Worm (Caenorhabditis elegans) whole organism, L2 larva: ENCODE measurements around the gene C04G2.10.

Experiments used
- C34F6.9 ChIP-seq: fragments of 150-350 bp; optimal IDR thresholded peaks from 2 replicates; lab custom pipeline; 2014; ENCODE audit warnings: missing biosample characterization, missing genetic modification characterization
- F13H6.1 ChIP-seq: sonication (generic microtip); optimal IDR thresholded peaks from 2 replicates; lab custom pipeline; 2016; ENCODE audit warnings: missing genetic modification characterization, missing compliant biosample characterization
- R02D3.7 ChIP-seq: fragments of 150-350 bp; optimal IDR thresholded peaks from 2 replicates; lab custom pipeline; 2014; ENCODE audit warnings: missing biosample characterization, missing genetic modification characterization
- Y55F3AM.14 ChIP-seq: fragments of 200-800 bp; sonication (Bioruptor generic); optimal IDR thresholded peaks from 2 replicates; lab custom pipeline; 2018; ENCODE audit warnings: mild to moderate bottlenecking, missing genetic modification characterization, missing compliant biosample characterization
- ZK546.5 ChIP-seq: sonication (generic microtip); optimal IDR thresholded peaks from 2 replicates; lab custom pipeline; 2017; ENCODE audit warnings: missing biosample characterization, missing genetic modification characterization
- alr-1 ChIP-seq: fragments of 150-350 bp; optimal IDR thresholded peaks from 2 replicates; lab custom pipeline; 2014; ENCODE audit warnings: missing biosample characterization, missing genetic modification characterization
- aly-2 ChIP-seq: fragments of 150-350 bp; optimal IDR thresholded peaks from 2 replicates; lab custom pipeline; 2014; ENCODE audit warnings: missing biosample characterization, missing genetic modification characterization
- ama-1 ChIP-seq: fragments of 150-350 bp; optimal IDR thresholded peaks from 2 replicates; lab custom pipeline; 2018; ENCODE audit warnings: inconsistent platforms
- blmp-1 ChIP-seq: sonication (generic microtip); optimal IDR thresholded peaks from 2 replicates; lab custom pipeline; 2017; ENCODE audit warnings: missing genetic modification characterization, mild to moderate bottlenecking, missing compliant biosample characterization, antibody characterized with exemption, moderate library complexity; ENCODE audit not compliant: insufficient read depth
- ceh-16 ChIP-seq: fragments of 150-350 bp; optimal IDR thresholded peaks from 2 replicates; lab custom pipeline; 2014; ENCODE audit warnings: missing biosample characterization, missing genetic modification characterization
- ceh-82 ChIP-seq: fragments of 150-350 bp; optimal IDR thresholded peaks from 2 replicates; lab custom pipeline; 2014; ENCODE audit warnings: missing biosample characterization, missing genetic modification characterization
- crh-2 ChIP-seq: sonication (generic microtip); optimal IDR thresholded peaks from 2 replicates; lab custom pipeline; 2017; ENCODE audit warnings: missing biosample characterization, missing genetic modification characterization
- dmd-4 ChIP-seq: sonication (generic microtip); optimal IDR thresholded peaks from 2 replicates; lab custom pipeline; 2017; ENCODE audit warnings: missing biosample characterization, missing genetic modification characterization
- egl-27 ChIP-seq: sonication (generic microtip); optimal IDR thresholded peaks from 3 replicates; lab custom pipeline; 2017; ENCODE audit warnings: missing biosample characterization, missing genetic modification reagents, missing genetic modification characterization
- elt-1 ChIP-seq: fragments of 150-350 bp; optimal IDR thresholded peaks from 2 replicates; lab custom pipeline; 2014; ENCODE audit warnings: missing biosample characterization, missing genetic modification characterization
- elt-3 ChIP-seq: sonication (generic microtip); optimal IDR thresholded peaks from 2 replicates; lab custom pipeline; 2017; ENCODE audit warnings: missing biosample characterization, missing genetic modification characterization
- fos-1 ChIP-seq: fragments of 150-350 bp; optimal IDR thresholded peaks from 2 replicates; lab custom pipeline; 2014; ENCODE audit warnings: missing biosample characterization, missing genetic modification characterization
- gmeb-1 ChIP-seq: fragments of 150-350 bp; optimal IDR thresholded peaks from 2 replicates; lab custom pipeline; 2014; ENCODE audit warnings: missing biosample characterization, missing genetic modification characterization
- lin-11 ChIP-seq: fragments of 150-350 bp; sonication (generic microtip); optimal IDR thresholded peaks from 2 replicates; lab custom pipeline; 2014; ENCODE audit warnings: missing biosample characterization, missing genetic modification characterization, inconsistent platforms, mixed read lengths
- lin-13 ChIP-seq: fragments of 150-350 bp; optimal IDR thresholded peaks from 2 replicates; lab custom pipeline; 2014; ENCODE audit warnings: missing biosample characterization, missing genetic modification reagents, missing genetic modification characterization
- lin-39 ChIP-seq: fragments of 150-350 bp; optimal IDR thresholded peaks from 2 replicates; lab custom pipeline; 2014; ENCODE audit warnings: missing biosample characterization, missing genetic modification reagents, missing genetic modification characterization
- lsy-2 ChIP-seq, 2 experiments: fragments of 150-350 bp in 1 of 2; sonication (generic microtip) in 1 of 2; optimal IDR thresholded peaks; 2 replicates each; lab custom pipeline; 2014 to 2017; ENCODE audit warnings: missing biosample characterization in 2 of 2, missing genetic modification characterization in 2 of 2
- mab-5 ChIP-seq: fragments of 150-350 bp; optimal IDR thresholded peaks from 2 replicates; lab custom pipeline; 2014; ENCODE audit warnings: missing biosample characterization, missing genetic modification characterization
- mbf-1 ChIP-seq: sonication (generic microtip); optimal IDR thresholded peaks from 2 replicates; lab custom pipeline; 2017; ENCODE audit warnings: missing biosample characterization, missing genetic modification characterization
- mdl-1 ChIP-seq, 2 experiments: fragments of 150-350 bp in 1 of 2; sonication (generic microtip) in 1 of 2; optimal IDR thresholded peaks; 2 replicates each; lab custom pipeline; 2017; ENCODE audit warnings: missing biosample characterization in 2 of 2, missing genetic modification characterization in 2 of 2
- nhr-10 ChIP-seq: sonication (generic microtip); optimal IDR thresholded peaks from 2 replicates; lab custom pipeline; 2017; ENCODE audit warnings: missing biosample characterization, missing genetic modification characterization
- nhr-11 ChIP-seq: fragments of 150-350 bp; optimal IDR thresholded peaks from 2 replicates; lab custom pipeline; 2014; ENCODE audit warnings: missing biosample characterization, missing genetic modification characterization
- nhr-12 ChIP-seq: fragments of 150-350 bp; optimal IDR thresholded peaks from 2 replicates; lab custom pipeline; 2014; ENCODE audit warnings: missing biosample characterization, missing genetic modification characterization
- nhr-129 ChIP-seq: fragments of 150-350 bp; optimal IDR thresholded peaks from 2 replicates; lab custom pipeline; 2014; ENCODE audit warnings: missing biosample characterization, missing genetic modification characterization
- nhr-21 ChIP-seq: fragments of 150-350 bp; optimal IDR thresholded peaks from 2 replicates; lab custom pipeline; 2014; ENCODE audit warnings: missing biosample characterization, missing genetic modification characterization
- nhr-23 ChIP-seq: fragments of 150-350 bp; optimal IDR thresholded peaks from 2 replicates; lab custom pipeline; 2014; ENCODE audit warnings: missing biosample characterization, missing genetic modification reagents, missing genetic modification characterization
- nhr-237 ChIP-seq: fragments of 150-350 bp; optimal IDR thresholded peaks from 2 replicates; lab custom pipeline; 2014; ENCODE audit warnings: missing biosample characterization, missing genetic modification characterization
- nhr-25 ChIP-seq: fragments of 150-350 bp; sonication (generic microtip); optimal IDR thresholded peaks from 3 replicates; lab custom pipeline; 2014; ENCODE audit warnings: missing biosample characterization, missing genetic modification characterization
- nhr-6 ChIP-seq: fragments of 150-350 bp; optimal IDR thresholded peaks from 2 replicates; lab custom pipeline; 2014; ENCODE audit warnings: missing biosample characterization, missing genetic modification characterization
- nhr-77 ChIP-seq: fragments of 150-350 bp; optimal IDR thresholded peaks from 2 replicates; lab custom pipeline; 2014; ENCODE audit warnings: missing biosample characterization, missing genetic modification characterization
- peb-1 ChIP-seq: fragments of 150-350 bp; optimal IDR thresholded peaks from 2 replicates; lab custom pipeline; 2014; ENCODE audit warnings: missing biosample characterization, missing genetic modification characterization
- sem-4 ChIP-seq: fragments of 150-350 bp; optimal IDR thresholded peaks from 2 replicates; lab custom pipeline; 2014; ENCODE audit warnings: missing biosample characterization, missing genetic modification reagents, missing genetic modification characterization
- skn-1 ChIP-seq: sonication (generic microtip); optimal IDR thresholded peaks from 2 replicates; lab custom pipeline; 2017; ENCODE audit warnings: missing biosample characterization, missing genetic modification characterization
- sma-3 ChIP-seq: sonication (generic microtip); optimal IDR thresholded peaks from 2 replicates; lab custom pipeline; 2016; ENCODE audit warnings: missing genetic modification reagents, missing genetic modification characterization, missing compliant biosample characterization
- sma-9 ChIP-seq, 2 experiments: fragments of 150-350 bp in 1 of 2; sonication (generic microtip) in 1 of 2; optimal IDR thresholded peaks; 2 replicates each; lab custom pipeline; 2014 to 2016; ENCODE audit warnings: missing genetic modification characterization in 2 of 2, mild to moderate bottlenecking in 1 of 2, missing biosample characterization in 1 of 2, missing compliant biosample characterization in 1 of 2, missing genetic modification reagents in 1 of 2, moderate library complexity in 1 of 2
- snpc-4 ChIP-seq: fragments of 150-350 bp; optimal IDR thresholded peaks from 2 replicates; lab custom pipeline; 2014; ENCODE audit warnings: missing biosample characterization, missing genetic modification characterization
- unc-39 ChIP-seq: fragments of 150-350 bp; optimal IDR thresholded peaks from 2 replicates; lab custom pipeline; 2014; ENCODE audit warnings: missing biosample characterization, missing genetic modification characterization
- unc-55 ChIP-seq: fragments of 150-350 bp; sonication (generic microtip); optimal IDR thresholded peaks from 3 replicates; lab custom pipeline; 2014; ENCODE audit warnings: missing biosample characterization, missing genetic modification reagents, missing genetic modification characterization
- unc-62 ChIP-seq: fragments of 150-350 bp; optimal IDR thresholded peaks from 2 replicates; lab custom pipeline; 2014; ENCODE audit warnings: missing biosample characterization, missing genetic modification reagents, missing genetic modification characterization
- zag-1 ChIP-seq: fragments of 150-350 bp; optimal IDR thresholded peaks from 2 replicates; lab custom pipeline; 2014; ENCODE audit warnings: missing biosample characterization, missing genetic modification characterization
- ztf-1 ChIP-seq: fragments of 200-800 bp; sonication (Bioruptor generic); conservative IDR thresholded peaks from 2 replicates; pipeline ENCODE4 v1.3.6; 2022; ENCODE audit warnings: missing genetic modification characterization, missing compliant biosample characterization
- ztf-11 ChIP-seq: sonication (generic microtip); optimal IDR thresholded peaks from 2 replicates; lab custom pipeline; 2017; ENCODE audit warnings: missing biosample characterization, missing genetic modification characterization
- ztf-4 ChIP-seq: fragments of 150-350 bp; optimal IDR thresholded peaks from 2 replicates; lab custom pipeline; 2014; ENCODE audit warnings: missing biosample characterization, missing genetic modification characterization

Gene C04G2.10

ce11 chrIV:10150552-10151004 lies 35.3 kb downstream of the C04G2.10 start, which contains the start of gene tsp-12:
TSS of gene tsp-12 (minus strand) at chrIV:10150602.
- TF ChIP-seq ztf-4 (tag; lab: Kevin White, UChicago) = no peak
- TF ChIP-seq ceh-16 (tag; lab: Kevin White, UChicago) = no peak
- TF ChIP-seq snpc-4 (tag; lab: Kevin White, UChicago) = no peak
- no peak for TF ChIP-seq nhr-129 (tag; lab: Kevin White, UChicago)
- no peak for TF ChIP-seq nhr-25 (tag; lab: Kevin White, UChicago)
- TF ChIP-seq fos-1 (tag; lab: Kevin White, UChicago) = no peak
- peak; percentile 51 for TF ChIP-seq F13H6.1
- TF ChIP-seq C34F6.9 (tag; lab: Kevin White, UChicago) = peak; percentile 2
- peak; percentile 23 for TF ChIP-seq lin-13 (GFP tag; lab: Kevin White, UChicago)
- TF ChIP-seq gmeb-1 (tag; lab: Kevin White, UChicago) = no peak
- no peak for TF ChIP-seq dmd-4 (tag; lab: Kevin White, UChicago)
- TF ChIP-seq nhr-21 (tag; lab: Kevin White, UChicago) = no peak

- no peak for TF ChIP-seq elt-3 (tag; lab: Kevin White, UChicago)
- TF ChIP-seq lin-13 (GFP tag; lab: Kevin White, UChicago) = peak; percentile 57
- no peak for TF ChIP-seq alr-1
- no peak for TF ChIP-seq unc-62 (GFP tag; lab: Kevin White, UChicago)
- TF ChIP-seq ztf-1 (GFP tag; lab: Robert Waterston, UW) = no peak
- no peak for TF ChIP-seq snpc-4 (tag; lab: Kevin White, UChicago)
- TF ChIP-seq nhr-12 (tag; lab: Kevin White, UChicago) = no peak
- TF ChIP-seq peb-1 (tag; lab: Kevin White, UChicago) = no peak
- TF ChIP-seq skn-1 (tag; lab: Kevin White, UChicago) = no peak
- TF ChIP-seq crh-2 (tag; lab: Kevin White, UChicago) = peak; percentile 97
- TF ChIP-seq ceh-16 (tag; lab: Kevin White, UChicago) = no peak
- no peak for TF ChIP-seq ama-1 (lab: Kevin White, UChicago)
- no peak for TF ChIP-seq R02D3.7
- TF ChIP-seq mab-5 (tag; lab: Kevin White, UChicago) = no peak
- no peak for TF ChIP-seq zag-1
- TF ChIP-seq dmd-4 (tag; lab: Kevin White, UChicago) = no peak
- no peak for TF ChIP-seq Y55F3AM.14 (GFP tag; lab: Kevin White, UChicago)
- TF ChIP-seq nhr-129 (tag; lab: Kevin White, UChicago) = peak; percentile 43
- no peak for TF ChIP-seq aly-2
- TF ChIP-seq sma-9 (GFP tag; optimal IDR thresholded peaks at IDR 0.05; lab: Kevin White, UChicago) = peak; percentile 69
- TF ChIP-seq sma-9 (tag; optimal IDR thresholded peaks at IDR 0.05; lab: Kevin White, UChicago) = no peak
- TF ChIP-seq nhr-77 (tag; lab: Kevin White, UChicago) = no peak
- TF ChIP-seq nhr-21 (tag; lab: Kevin White, UChicago) = no peak
- peak; percentile 58 for TF ChIP-seq gmeb-1 (tag; lab: Kevin White, UChicago)
- peak; percentile 5 for TF ChIP-seq fos-1 (tag; lab: Kevin White, UChicago)
- TF ChIP-seq ztf-4 (tag; lab: Kevin White, UChicago) = no peak
- TF ChIP-seq egl-27 (tag; lab: Kevin White, UChicago) = no peak
- TF ChIP-seq lsy-2 (tag; optimal IDR thresholded peaks at IDR 0.05; lab: Kevin White, UChicago) = peak; percentile 78 to 96
- no peak for TF ChIP-seq unc-39
- TF ChIP-seq nhr-237 (tag; lab: Kevin White, UChicago) = no peak
- TF ChIP-seq lin-11 (tag; lab: Kevin White, UChicago) = no peak
- TF ChIP-seq F13H6.1 = peak; percentile 25
- no peak for TF ChIP-seq ZK546.5 (tag; lab: Kevin White, UChicago)
- peak; percentile 22 for TF ChIP-seq sma-3 (GFP tag; lab: Kevin White, UChicago)
- no peak for TF ChIP-seq nhr-23 (tag; lab: Kevin White, UChicago)
- no peak for TF ChIP-seq nhr-10 (tag; lab: Kevin White, UChicago)
- TF ChIP-seq ceh-82 = no peak
- TF ChIP-seq unc-55 = peak; percentile 73
- TF ChIP-seq ztf-11 (tag; lab: Kevin White, UChicago) = no peak
- TF ChIP-seq mbf-1 (tag; lab: Kevin White, UChicago) = no peak
- TF ChIP-seq mdl-1 (tag; optimal IDR thresholded peaks at IDR 0.05; lab: Kevin White, UChicago) = no peak
- TF ChIP-seq sem-4 (tag; lab: Kevin White, UChicago) = no peak
- TF ChIP-seq C34F6.9 (tag; lab: Kevin White, UChicago) = peak; percentile 75
- no peak for TF ChIP-seq nhr-11
- peak; percentile 35 for TF ChIP-seq nhr-25 (tag; lab: Kevin White, UChicago)
- no peak for TF ChIP-seq blmp-1 (tag; lab: Kevin White, UChicago)
- TF ChIP-seq lin-39 (tag; lab: Kevin White, UChicago) = no peak
- no peak for TF ChIP-seq nhr-6
- no peak for TF ChIP-seq elt-1 (tag; lab: Kevin White, UChicago)
Measured at ce11 chrIV:10151439-10151997, 36.3 kb downstream of the C04G2.10 start, which contains the start of gene copg-1. TSS of gene copg-1 (plus strand) at chrIV:10151947.
